Worm (Caenorhabditis elegans): ENCODE data around the gene B0410.3.
A peak's percentile ranks its signal among the peaks of the same experiment; 100 is the strongest.

The B0410.3 gene

DNA sequence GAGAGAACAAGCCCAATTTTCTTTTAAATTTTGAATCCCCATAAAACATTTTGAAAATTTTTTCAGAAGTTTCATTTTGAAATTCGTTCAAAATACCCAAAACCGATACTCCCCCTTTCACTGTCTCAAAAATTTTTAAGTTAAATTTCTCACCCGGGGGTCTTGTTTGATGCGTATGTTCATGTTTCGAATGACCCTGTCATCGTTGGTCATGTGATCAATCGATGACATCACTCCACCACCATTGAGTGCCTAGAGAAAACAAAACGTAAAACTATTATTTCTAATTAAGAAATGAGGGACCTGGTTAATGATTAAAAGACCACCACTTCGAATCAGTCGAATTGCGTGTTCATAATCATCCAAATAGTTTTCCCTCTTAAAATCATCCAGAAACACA is 32.9 kb downstream of the B0410.3 start (continued):
- no peak for TF ChIP-seq fkh-2 (tag; optimal IDR thresholded peaks at IDR 0.05)

- TF ChIP-seq nhr-23 (tag; optimal IDR thresholded peaks at IDR 0.05) (peak; percentile 57), ceh-16 (tag; optimal IDR thresholded peaks at IDR 0.05) (no peak), daf-12 (tag; optimal IDR thresholded peaks at IDR 0.05) (no peak), nhr-25 (tag; optimal IDR thresholded peaks at IDR 0.05) (peak; percentile 46), ceh-82 (tag; optimal IDR thresholded peaks at IDR 0.05) (no peak), ztf-11 (tag; optimal IDR thresholded peaks at IDR 0.05) (no peak), nfya-1 (tag; optimal IDR thresholded peaks at IDR 0.05; ENCODE audit: insufficient read depth) (peak; percentile 37), lsy-12 (tag; optimal IDR thresholded peaks at IDR 0.05) (no peak), nhr-43 (tag; optimal IDR thresholded peaks at IDR 0.05; ENCODE audit: poor library complexity, severe bottlenecking) (peak; percentile 6), lin-39 (tag; optimal IDR thresholded peaks at IDR 0.05) (no peak), snpc-4 (tag; optimal IDR thresholded peaks at IDR 0.05) (peak; percentile 36), pha-4 (tag; optimal IDR thresholded peaks at IDR 0.05) (peak; percentile 26), elt-1 (tag; optimal IDR thresholded peaks at IDR 0.05) (no peak)
These were observed 34.0 kb downstream of the B0410.3 start, which contains the start of gene tra-4 for ce11 chrX:2857070-2857825. tra-4 (minus strand) TSS chrX:2857603.

DNA sequence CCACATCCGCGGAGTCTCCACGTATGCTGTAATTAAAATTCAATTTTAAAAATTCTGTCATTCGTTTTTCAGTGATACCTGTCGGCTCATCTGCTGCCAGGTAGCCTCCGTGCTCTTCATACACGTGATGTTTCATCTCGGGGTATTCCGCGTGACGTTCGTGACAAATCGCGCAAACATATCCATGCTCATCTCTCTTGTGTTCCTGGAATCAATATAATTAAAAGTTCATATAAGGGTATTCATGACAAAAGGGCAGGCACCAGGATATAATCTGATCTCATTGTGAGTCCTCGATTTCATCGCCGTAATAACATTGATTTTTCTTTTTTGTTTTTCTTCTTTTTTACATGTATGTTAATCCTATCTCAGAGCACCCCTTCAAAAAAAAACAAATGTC is 37.3 kb downstream of the B0410.3 start:
- TF ChIP-seq ama-1 (optimal IDR thresholded peaks at IDR 0.05) (peak; percentile 9), mml-1 (tag; optimal IDR thresholded peaks at IDR 0.05) (no peak), elt-3 (tag; optimal IDR thresholded peaks at IDR 0.05) (no peak)

DNA sequence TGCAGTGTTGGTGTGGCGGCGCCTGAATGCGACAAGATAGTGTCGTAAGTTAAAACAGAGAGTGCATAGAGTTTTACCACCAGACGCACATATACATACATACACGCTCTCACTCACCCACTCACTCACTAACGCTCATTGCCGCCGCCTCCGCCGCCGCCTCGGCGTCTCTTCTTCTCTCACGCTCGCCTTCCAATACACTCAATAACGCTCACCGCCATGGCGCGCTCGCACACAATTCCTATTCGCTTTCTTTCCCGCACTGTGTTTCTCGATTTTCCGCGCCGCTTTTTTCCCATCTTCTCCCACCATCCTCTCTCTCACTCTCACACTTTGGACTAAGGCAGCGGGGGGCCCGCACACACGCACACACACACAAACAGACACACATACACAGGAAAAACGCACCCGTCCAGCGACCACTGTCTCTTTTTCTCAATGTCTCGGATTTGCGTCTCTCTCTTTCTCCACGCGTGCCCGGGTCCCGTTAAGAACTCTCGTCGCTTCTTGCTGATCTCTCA is 38.8 kb downstream of the B0410.3 start, which contains the start of gene kin-29:
Gene kin-29, minus strand, starts transcription at position 51 of the 521 bp plus-strand sequence.
- TF ChIP-seq nhr-11 (tag; optimal IDR thresholded peaks at IDR 0.05) (peak; percentile 70), ZK546.5 (tag; optimal IDR thresholded peaks at IDR 0.05) (no peak), tbx-2 (tag; optimal IDR thresholded peaks at IDR 0.05) (peak; percentile 83), R02D3.7 (tag; optimal IDR thresholded peaks at IDR 0.05) (peak; percentile 31), nhr-23 (tag; optimal IDR thresholded peaks at IDR 0.05) (peak; percentile 56), pha-4 (tag; optimal IDR thresholded peaks at IDR 0.05) (peak; percentile 60), zag-1 (tag; optimal IDR thresholded peaks at IDR 0.05) (peak; percentile 18), ceh-28 (tag; optimal IDR thresholded peaks at IDR 0.05) (peak; percentile 71), aly-2 (tag; optimal IDR thresholded peaks at IDR 0.05) (no peak), snpc-4 (tag; optimal IDR thresholded peaks at IDR 0.05) (peak; percentile 50), nhr-25 (tag; optimal IDR thresholded peaks at IDR 0.05) (peak; percentile 80), daf-12 (tag; optimal IDR thresholded peaks at IDR 0.05) (no peak), nhr-43 (tag; optimal IDR thresholded peaks at IDR 0.05; ENCODE audit: poor library complexity, severe bottlenecking) (peak; percentile 41), sea-2 (GFP tag; optimal IDR thresholded peaks at IDR 0.05) (no peak), lin-15B (tag; optimal IDR thresholded peaks at IDR 0.05) (peak; percentile 45), ztf-4 (tag; optimal IDR thresholded peaks at IDR 0.05) (peak; percentile 28), ztf-11 (tag; optimal IDR thresholded peaks at IDR 0.05) (no peak), nhr-28 (tag; optimal IDR thresholded peaks at IDR 0.05) (no peak), mml-1 (tag; optimal IDR thresholded peaks at IDR 0.05) (no peak), lin-39 (tag; optimal IDR thresholded peaks at IDR 0.05) (peak; percentile 77), fkh-10 (GFP tag; optimal IDR thresholded peaks at IDR 0.05) (peak; percentile 65), unc-62 (GFP tag; optimal IDR thresholded peaks at IDR 0.05) (peak; percentile 61), mdl-1 (tag; optimal IDR thresholded peaks at IDR 0.05) (peak; percentile 37), lsy-12 (tag; optimal IDR thresholded peaks at IDR 0.05) (peak; percentile 81), elt-1 (tag; optimal IDR thresholded peaks at IDR 0.05) (peak; percentile 69), egl-27 (tag; optimal IDR thresholded peaks at IDR 0.05) (peak; percentile 88), elt-2 (tag; optimal IDR thresholded peaks at IDR 0.05) (peak; percentile 83), nfya-1 (tag; optimal IDR thresholded peaks at IDR 0.05; ENCODE audit: insufficient read depth) (peak; percentile 90), egl-5 (tag; optimal IDR thresholded peaks at IDR 0.05) (peak; percentile 20), fos-1 (tag; optimal IDR thresholded peaks at IDR 0.05) (peak; percentile 68), jun-1 (tag; optimal IDR thresholded peaks at IDR 0.05) (peak; percentile 92), nhr-12 (tag; optimal IDR thresholded peaks at IDR 0.05) (no peak), nhr-77 (tag; optimal IDR thresholded peaks at IDR 0.05) (no peak), hmg-11 (tag; optimal IDR thresholded peaks at IDR 0.05) (peak; percentile 99)
